Worm (Caenorhabditis elegans) whole organism, L4 larva: ENCODE results near the gene F22F1.3.

Experiments
- D1046.2 ChIP-seq: fragments of 200-800 bp; sonication (Bioruptor generic); IDR thresholded peaks from 2 replicates; pipeline ENCODE4 v1.3.6; 2022; ENCODE audit warnings: missing genetic modification characterization, missing compliant biosample characterization
- F10B5.3 ChIP-seq: sonication (generic microtip); optimal IDR thresholded peaks from 2 replicates; lab custom pipeline; 2016; ENCODE audit warnings: mild to moderate bottlenecking, missing genetic modification characterization, missing compliant biosample characterization
- R02D3.7 ChIP-seq: fragments of 150-350 bp; sonication (generic microtip); optimal IDR thresholded peaks from 3 replicates; lab custom pipeline; 2014; ENCODE audit warnings: missing biosample characterization, missing genetic modification characterization
- T20F7.1 ChIP-seq: fragments of 200-800 bp; sonication (Bioruptor generic); optimal IDR thresholded peaks from 2 replicates; lab custom pipeline; 2018; ENCODE audit warnings: mild to moderate bottlenecking, missing genetic modification characterization, missing compliant biosample characterization
- T26A8.4 ChIP-seq: fragments of 200-800 bp; sonication (Bioruptor generic); IDR thresholded peaks from 2 replicates; pipeline ENCODE4 v1.3.6; 2022; ENCODE audit warnings: missing genetic modification characterization, missing compliant biosample characterization
- Y48G9A.11 ChIP-seq: fragments of 200-800 bp; sonication (Bioruptor generic); IDR thresholded peaks from 2 replicates; pipeline ENCODE4 v1.3.6; 2022; ENCODE audit warnings: missing genetic modification reagents, missing genetic modification characterization, missing compliant biosample characterization
- ZK337.2 ChIP-seq: fragments of 200-800 bp; sonication (Bioruptor generic); IDR thresholded peaks from 2 replicates; pipeline ENCODE4 v1.3.6; 2022; ENCODE audit warnings: missing genetic modification reagents, missing genetic modification characterization, missing compliant biosample characterization
- ZK546.5 ChIP-seq, 2 experiments: sonication (generic microtip); optimal IDR thresholded peaks; 2 replicates each; lab custom pipeline; 2017; ENCODE audit warnings: missing biosample characterization in 2 of 2, missing genetic modification characterization in 2 of 2
- aha-1 ChIP-seq: fragments of 150-350 bp; peaks from one replicate; lab custom pipeline; 2014; ENCODE audit warnings: missing biosample characterization, missing genetic modification characterization
- arid-1 ChIP-seq: fragments of 200-800 bp; sonication (Bioruptor generic); conservative IDR thresholded peaks from 2 replicates; pipeline ENCODE4 v1.3.6; 2022; ENCODE audit warnings: missing genetic modification reagents, missing genetic modification characterization, missing compliant biosample characterization
- attf-4 ChIP-seq: sonication (generic microtip); optimal IDR thresholded peaks from 3 replicates; lab custom pipeline; 2017; ENCODE audit warnings: missing biosample characterization, missing genetic modification characterization
- ceh-28 ChIP-seq: fragments of 150-350 bp; optimal IDR thresholded peaks from 2 replicates; lab custom pipeline; 2014; ENCODE audit warnings: missing biosample characterization, missing genetic modification reagents, missing genetic modification characterization
- ceh-44 ChIP-seq: fragments of 200-800 bp; sonication (Bioruptor generic); IDR thresholded peaks from 2 replicates; pipeline ENCODE4 v1.3.6; 2022; ENCODE audit warnings: missing genetic modification reagents, missing genetic modification characterization, missing compliant biosample characterization
- daf-16 ChIP-seq, 3 experiments: sonication (generic microtip); optimal IDR thresholded peaks; 2 replicates each; lab custom pipeline; 2016 to 2017; ENCODE audit warnings: missing genetic modification characterization in 3 of 3, missing genetic modification reagents in 3 of 3, mild to moderate bottlenecking in 2 of 3, missing compliant biosample characterization in 2 of 3, missing biosample characterization in 1 of 3, moderate library complexity in 1 of 3
- daf-19 ChIP-seq: fragments of 200-800 bp; sonication (Bioruptor generic); conservative IDR thresholded peaks from 2 replicates; pipeline ENCODE4 v1.3.6; 2022; ENCODE audit warnings: missing genetic modification characterization, missing compliant biosample characterization
- dmd-8 ChIP-seq: fragments of 200-800 bp; sonication (Bioruptor generic); IDR thresholded peaks from 2 replicates; pipeline ENCODE4 v1.3.6; 2022; ENCODE audit warnings: missing genetic modification characterization, missing compliant biosample characterization
- dve-1 ChIP-seq: sonication (generic microtip); optimal IDR thresholded peaks from 2 replicates; lab custom pipeline; 2017; ENCODE audit warnings: antibody characterized with exemption, mild to moderate bottlenecking, missing genetic modification characterization, missing compliant biosample characterization; ENCODE audit not compliant: insufficient read depth
- fkh-10 ChIP-seq: fragments of 150-350 bp; optimal IDR thresholded peaks from 2 replicates; lab custom pipeline; 2014; ENCODE audit warnings: missing biosample characterization, missing genetic modification reagents, missing genetic modification characterization
- hif-1 ChIP-seq, 2 experiments: sonication (generic microtip); optimal IDR thresholded peaks; 2 replicates each; lab custom pipeline; 2016 to 2017; ENCODE audit warnings: missing compliant biosample characterization in 2 of 2, missing genetic modification characterization in 2 of 2, missing genetic modification reagents in 2 of 2, missing genotype in 2 of 2, mild to moderate bottlenecking in 1 of 2
- hlh-11 ChIP-seq: fragments of 200-800 bp; sonication (Bioruptor generic); optimal IDR thresholded peaks from 2 replicates; lab custom pipeline; 2018; ENCODE audit warnings: mild to moderate bottlenecking, missing genetic modification characterization, missing compliant biosample characterization
- hlh-30 ChIP-seq: sonication (generic microtip); optimal IDR thresholded peaks from 2 replicates; lab custom pipeline; 2017; ENCODE audit warnings: antibody characterized with exemption, mild to moderate bottlenecking, missing genetic modification characterization, missing compliant biosample characterization; ENCODE audit not compliant: insufficient read depth
- lin-15B ChIP-seq: fragments of 150-350 bp; sonication (generic microtip); optimal IDR thresholded peaks from 3 replicates; lab custom pipeline; 2014; ENCODE audit warnings: missing biosample characterization, missing genetic modification characterization
- lin-29 ChIP-seq: fragments of 200-800 bp; sonication (Bioruptor generic); IDR thresholded peaks from 2 replicates; pipeline ENCODE4 v1.3.6; 2022; ENCODE audit warnings: missing genetic modification reagents, missing genetic modification characterization, missing compliant biosample characterization
- lin-38 ChIP-seq: fragments of 200-800 bp; sonication (Bioruptor generic); IDR thresholded peaks from 2 replicates; pipeline ENCODE4 v1.3.6; 2022; ENCODE audit warnings: missing genetic modification reagents, missing genetic modification characterization, missing compliant biosample characterization
- lin-39 ChIP-seq: fragments of 150-350 bp; optimal IDR thresholded peaks from 2 replicates; lab custom pipeline; 2014; ENCODE audit warnings: missing biosample characterization, missing genetic modification reagents, missing genetic modification characterization
- lsy-2 ChIP-seq, 2 experiments: fragments of 150-350 bp in 1 of 2; sonication (generic microtip) in 1 of 2; optimal IDR thresholded peaks; 2 replicates each; lab custom pipeline; 2014 to 2017; ENCODE audit warnings: missing biosample characterization in 2 of 2, missing genetic modification characterization in 2 of 2
- madf-9 ChIP-seq: fragments of 200-800 bp; sonication (Bioruptor generic); conservative IDR thresholded peaks from 2 replicates; pipeline ENCODE4 v1.3.6; 2022; ENCODE audit warnings: missing genetic modification reagents, missing genetic modification characterization, missing compliant biosample characterization
- mdl-1 ChIP-seq, 2 experiments: fragments of 150-350 bp in 1 of 2; sonication (generic microtip) in 1 of 2; optimal IDR thresholded peaks; 2 replicates each; lab custom pipeline; 2014 to 2017; ENCODE audit warnings: missing biosample characterization in 2 of 2, missing genetic modification characterization in 2 of 2
- mep-1 ChIP-seq: fragments of 150-350 bp; sonication (generic microtip); optimal IDR thresholded peaks from 3 replicates; lab custom pipeline; 2014; ENCODE audit warnings: missing biosample characterization, missing genetic modification characterization
- mes-2 ChIP-seq: sonication (generic microtip); optimal IDR thresholded peaks from 2 replicates; lab custom pipeline; 2016; ENCODE audit warnings: missing genotype, mild to moderate bottlenecking, missing genetic modification characterization, missing compliant biosample characterization; ENCODE audit not compliant: poor library complexity, severe bottlenecking
- nhr-111 ChIP-seq: fragments of 200-800 bp; sonication (Bioruptor generic); optimal IDR thresholded peaks from 2 replicates; lab custom pipeline; 2018; ENCODE audit warnings: mild to moderate bottlenecking, missing genetic modification characterization, missing compliant biosample characterization
- nhr-25 ChIP-seq: sonication (generic microtip); optimal IDR thresholded peaks from 2 replicates; lab custom pipeline; 2017; ENCODE audit warnings: missing genetic modification characterization, mild to moderate bottlenecking, missing compliant biosample characterization, antibody characterized with exemption, moderate library complexity, borderline replicate concordance; ENCODE audit not compliant: insufficient read depth
- nhr-41 ChIP-seq: fragments of 200-800 bp; sonication (Bioruptor generic); IDR thresholded peaks from 2 replicates; pipeline ENCODE4 v1.3.6; 2022; ENCODE audit warnings: missing genetic modification reagents, missing genetic modification characterization, missing compliant biosample characterization
- nhr-77 ChIP-seq: fragments of 150-350 bp; optimal IDR thresholded peaks from 2 replicates; lab custom pipeline; 2014; ENCODE audit warnings: missing biosample characterization, missing genetic modification characterization
- php-3 ChIP-seq: fragments of 200-800 bp; sonication (Bioruptor generic); IDR thresholded peaks from 2 replicates; pipeline ENCODE4 v1.3.6; 2022; ENCODE audit warnings: missing genetic modification reagents, missing genetic modification characterization, missing compliant biosample characterization
- rbr-2 ChIP-seq: sonication (generic microtip); optimal IDR thresholded peaks from 2 replicates; lab custom pipeline; 2016; ENCODE audit warnings: missing genotype, missing genetic modification characterization, missing compliant biosample characterization
- saeg-2 ChIP-seq: fragments of 200-800 bp; sonication (Bioruptor generic); IDR thresholded peaks from 2 replicates; pipeline ENCODE4 v1.3.6; 2022; ENCODE audit warnings: missing genetic modification reagents, missing genetic modification characterization, missing compliant biosample characterization
- set-16 ChIP-seq: fragments of 200-800 bp; sonication (Bioruptor generic); IDR thresholded peaks from 2 replicates; pipeline ENCODE4 v1.3.6; 2022; ENCODE audit warnings: missing genetic modification reagents, missing genetic modification characterization, missing compliant biosample characterization
- skn-1 ChIP-seq: fragments of 150-350 bp; optimal IDR thresholded peaks from 2 replicates; lab custom pipeline; 2014; ENCODE audit warnings: missing biosample characterization, missing genetic modification characterization
- snpc-4 ChIP-seq: fragments of 150-350 bp; optimal IDR thresholded peaks from 2 replicates; lab custom pipeline; 2014; ENCODE audit warnings: missing biosample characterization, missing genetic modification characterization
- tra-1 ChIP-seq: fragments of 200-800 bp; sonication (Bioruptor generic); IDR thresholded peaks from 2 replicates; pipeline ENCODE4 v1.3.6; 2022; ENCODE audit warnings: missing genetic modification reagents, missing genetic modification characterization, missing compliant biosample characterization
- unc-62 ChIP-seq, 3 experiments: fragments of 150-350 bp in 1 of 3; sonication (generic microtip); optimal IDR thresholded peaks in 2 of 3; peaks in 1 of 3; 1 replicate in 1 of 3; 2 replicates in 2 of 3; lab custom pipeline; 2014 to 2017; ENCODE audit warnings: missing biosample characterization in 3 of 3, missing genetic modification characterization in 3 of 3, missing genetic modification reagents in 3 of 3, missing genotype in 1 of 3
- zip-2 ChIP-seq: fragments of 150-350 bp; optimal IDR thresholded peaks from 2 replicates; lab custom pipeline; 2014; ENCODE audit warnings: missing biosample characterization, missing genetic modification characterization

Gene F22F1.3

ce11 chrX:8163555-8163954 is 682 bp upstream of the F22F1.3 start (continued):
- TF ChIP-seq F10B5.3 (tag; lab: Kevin White, UChicago) (no peak), mes-2 (tag; lab: Kevin White, UChicago) (no peak), ceh-44 (0 out of 2 replicates have a peak, but pooled peaks have one; percentile 15), lin-38 (GFP tag; lab: Robert Waterston, UW) (no peak), daf-19 (GFP tag; lab: Robert Waterston, UW) (no peak), hif-1 (tag; optimal IDR thresholded peaks at IDR 0.05; lab: Kevin White, UChicago) (peak in 1 of 2 experiments; percentile 40), nhr-41 (GFP tag; lab: Robert Waterston, UW) (no peak), skn-1 (tag; lab: Kevin White, UChicago) (no peak), fkh-10 (GFP tag; lab: Kevin White, UChicago) (peak; percentile 25)

DNA sequence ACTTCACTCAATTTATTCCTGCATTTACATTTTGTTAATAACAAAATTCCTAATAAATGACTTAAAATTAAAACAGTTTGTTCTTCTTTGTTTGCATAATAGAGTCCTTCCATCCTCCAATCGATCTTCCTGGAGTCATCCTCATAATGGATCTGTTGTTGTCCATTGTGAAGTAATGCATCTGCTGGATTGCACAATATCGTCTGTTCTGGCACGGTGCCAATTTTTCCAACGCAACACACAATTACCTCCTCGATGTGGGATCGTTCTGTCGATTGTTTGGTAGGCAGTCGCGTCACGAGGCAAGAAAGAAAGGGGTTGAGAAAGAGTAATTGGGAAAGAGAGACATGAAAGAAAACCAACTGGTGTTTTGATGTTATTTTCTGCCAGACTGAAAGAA is 2.9 kb downstream of the F22F1.3 start:
- TF ChIP-seq dmd-8 (GFP tag; lab: Robert Waterston, UW): no peak
- TF ChIP-seq lin-29 (GFP tag; lab: Robert Waterston, UW): no peak
- no peak for TF ChIP-seq madf-9 (GFP tag; lab: Robert Waterston, UW)
- TF ChIP-seq zip-2 (tag; lab: Kevin White, UChicago): no peak
- TF ChIP-seq lin-38 (GFP tag; lab: Robert Waterston, UW): no peak
- no peak for TF ChIP-seq R02D3.7 (tag; lab: Kevin White, UChicago)
- TF ChIP-seq php-3 (GFP tag; lab: Robert Waterston, UW): no peak
- no peak for TF ChIP-seq T20F7.1 (GFP tag; lab: Kevin White, UChicago)
- no peak for TF ChIP-seq nhr-25
- no peak for TF ChIP-seq nhr-77 (tag; lab: Kevin White, UChicago)
- no peak for TF ChIP-seq arid-1 (GFP tag; lab: Robert Waterston, UW)
- no peak for TF ChIP-seq tra-1 (GFP tag; lab: Robert Waterston, UW)
- TF ChIP-seq mep-1 (tag; lab: Kevin White, UChicago): peak; percentile 55
- TF ChIP-seq lsy-2 (tag; optimal IDR thresholded peaks at IDR 0.05; lab: Kevin White, UChicago): no peak
- TF ChIP-seq ZK337.2 (GFP tag; lab: Robert Waterston, UW): no peak
- peak; percentile 29 for TF ChIP-seq rbr-2 (tag; lab: Kevin White, UChicago)
- peak; percentile 51 for TF ChIP-seq mes-2 (tag; lab: Kevin White, UChicago)
- TF ChIP-seq hlh-30 (tag; lab: Kevin White, UChicago): peak; percentile 27
- no peak for TF ChIP-seq unc-62 (GFP tag; optimal IDR thresholded peaks at IDR 0.05 in 1 of 2; lab: Kevin White, UChicago)
- TF ChIP-seq unc-62 (tag; optimal IDR thresholded peaks at IDR 0.05; lab: Kevin White, UChicago): no peak
- TF ChIP-seq hlh-11 (tag; lab: Kevin White, UChicago): peak; percentile 1
- peak in 1 of 2 experiments; percentile 50 for TF ChIP-seq mdl-1 (tag; optimal IDR thresholded peaks at IDR 0.05; lab: Kevin White, UChicago)
- TF ChIP-seq attf-4 (tag; lab: Kevin White, UChicago): no peak
- no peak for TF ChIP-seq lin-15B (tag; lab: Kevin White, UChicago)
- no peak for TF ChIP-seq nhr-111 (GFP tag; lab: Kevin White, UChicago)
- peak; percentile 57 for TF ChIP-seq dve-1 (tag; lab: Kevin White, UChicago)
- no peak for TF ChIP-seq ZK546.5 (tag; optimal IDR thresholded peaks at IDR 0.05; lab: Kevin White, UChicago)
- TF ChIP-seq Y48G9A.11 (GFP tag; lab: Robert Waterston, UW): no peak
- TF ChIP-seq aha-1 (tag; lab: Kevin White, UChicago): no peak
- TF ChIP-seq snpc-4 (tag; lab: Kevin White, UChicago): no peak
- no peak for TF ChIP-seq skn-1 (tag; lab: Kevin White, UChicago)
- no peak for TF ChIP-seq set-16 (GFP tag; lab: Robert Waterston, UW)
- TF ChIP-seq ceh-28 (tag; lab: Kevin White, UChicago): no peak
- TF ChIP-seq saeg-2 (GFP tag; lab: Robert Waterston, UW): no peak
- no peak for TF ChIP-seq T26A8.4 (GFP tag; lab: Robert Waterston, UW)
- no peak for TF ChIP-seq D1046.2 (GFP tag; lab: Robert Waterston, UW)
- no peak for TF ChIP-seq lin-39
- no peak for TF ChIP-seq daf-16 (GFP tag; optimal IDR thresholded peaks at IDR 0.05; lab: Kevin White, UChicago)
- TF ChIP-seq daf-16 (tag; optimal IDR thresholded peaks at IDR 0.05; lab: Kevin White, UChicago): peak; percentile 39
